Worm (Caenorhabditis elegans): ENCODE data around the gene rfip-1.
A peak's percentile ranks its signal among the peaks of the same experiment; 100 is the strongest.

Gene rfip-1

DNA sequence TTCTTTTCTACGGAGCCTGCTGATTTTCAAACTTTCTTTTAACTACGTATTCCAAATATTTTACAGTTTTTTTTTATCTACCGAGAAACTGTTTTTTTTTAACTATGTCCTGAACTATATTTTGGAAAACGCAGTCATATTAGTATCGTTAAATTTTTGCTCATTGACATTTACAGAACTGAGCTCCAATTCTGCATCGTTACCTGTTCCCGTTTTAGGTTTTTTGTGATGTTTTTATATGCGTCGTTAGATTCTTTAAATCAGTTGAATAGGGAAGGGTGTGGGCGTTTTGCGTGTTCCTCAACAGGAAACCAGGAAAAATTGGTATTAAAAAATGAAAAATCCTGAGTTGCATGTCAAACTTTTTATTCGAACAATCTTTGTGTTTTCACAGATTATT is 8.5 kb downstream of the rfip-1 start:
- TF ChIP-seq xbp-1 (tag; optimal IDR thresholded peaks at IDR 0.05) (no peak), sox-4 (tag; optimal IDR thresholded peaks at IDR 0.05) (no peak), jun-1 (tag; optimal IDR thresholded peaks at IDR 0.05) (peak; percentile 26), C34B4.2 (tag; optimal IDR thresholded peaks at IDR 0.05) (no peak), dsc-1 (tag; optimal IDR thresholded peaks at IDR 0.05) (no peak), nhr-19 (GFP tag; conservative IDR thresholded peaks at IDR 0.05) (no peak)

DNA sequence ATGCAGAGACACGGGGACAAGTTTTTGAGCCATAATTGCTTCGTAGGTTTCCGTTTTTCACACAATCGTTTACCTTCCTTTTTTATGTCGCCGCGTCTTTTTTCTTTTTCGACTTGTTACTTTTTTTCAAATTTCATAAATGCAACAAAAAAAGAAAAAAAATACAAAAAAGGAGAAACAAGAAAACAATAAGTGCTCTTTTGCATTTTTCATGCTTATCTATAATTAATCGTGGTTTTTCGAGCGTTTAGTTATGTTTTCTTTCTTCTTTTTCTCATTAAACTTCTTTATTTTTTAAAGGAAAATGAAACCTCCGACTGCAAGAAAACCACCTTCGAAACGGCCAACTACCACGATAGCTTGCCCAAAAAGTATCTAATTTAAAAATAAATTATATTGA is 11.5 kb downstream of the rfip-1 start, which contains the start of gene F59G1.4:
TSS of gene F59G1.4 (plus strand) at position 301 of the 400 bp plus-strand sequence.
- TF ChIP-seq ets-5 (GFP tag; IDR thresholded peaks at IDR 0.05) (no peak), efl-1 (optimal IDR thresholded peaks at IDR 0.05) (no peak), efl-1 (GFP tag; optimal IDR thresholded peaks at IDR 0.05 in 1 of 2) (peak in 1 of 2 experiments; percentile 10), fkh-8 (tag; optimal IDR thresholded peaks at IDR 0.05) (peak; percentile 3), tlp-1 (tag; optimal IDR thresholded peaks at IDR 0.05) (no peak)

DNA sequence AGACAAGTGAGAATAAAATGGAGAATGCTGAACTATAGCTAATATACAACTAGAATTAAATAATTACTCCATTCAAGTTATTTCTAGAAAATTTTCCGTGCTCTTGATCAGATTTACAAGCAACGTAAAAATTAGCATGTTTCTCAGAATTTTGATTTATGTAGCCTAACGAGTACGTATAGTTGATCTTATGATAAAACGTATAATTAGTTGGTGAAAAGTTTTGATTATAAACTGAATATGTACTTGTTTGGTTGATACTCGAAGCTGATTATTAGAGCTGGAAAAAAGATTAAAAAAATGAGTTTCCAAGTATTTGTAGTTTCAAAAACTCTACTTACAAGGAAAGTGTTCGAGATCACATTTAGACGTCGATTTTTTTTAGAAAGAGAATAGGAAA is 12.2 kb downstream of the rfip-1 start:
- TF ChIP-seq nhr-47 (tag; optimal IDR thresholded peaks at IDR 0.05), result peak; percentile 35
- TF ChIP-seq C16A3.4 (tag; optimal IDR thresholded peaks at IDR 0.05), result no peak
- no peak for TF ChIP-seq alr-1 (tag; optimal IDR thresholded peaks at IDR 0.05; ENCODE audit: borderline replicate concordance)
- peak; percentile 9 for TF ChIP-seq swsn-7 (tag; optimal IDR thresholded peaks at IDR 0.05)
- TF ChIP-seq nhr-11 (tag; optimal IDR thresholded peaks at IDR 0.05), result peak; percentile 82
- TF ChIP-seq nhr-76 (tag; optimal IDR thresholded peaks at IDR 0.05), result no peak
- peak; percentile 25 for TF ChIP-seq nhr-237 (tag; optimal IDR thresholded peaks at IDR 0.05)
- peak; percentile 35 for TF ChIP-seq ceh-8 (GFP tag; optimal IDR thresholded peaks at IDR 0.05)
- peak; percentile 62 for TF ChIP-seq pax-3 (tag; optimal IDR thresholded peaks at IDR 0.05)
- peak; percentile 72 for TF ChIP-seq fkh-8 (tag; optimal IDR thresholded peaks at IDR 0.05)
- no peak for TF ChIP-seq hlh-17 (GFP tag; optimal IDR thresholded peaks at IDR 0.05; ENCODE audit: borderline replicate concordance)
- peak; percentile 1 for TF ChIP-seq sox-4 (tag; optimal IDR thresholded peaks at IDR 0.05)
- TF ChIP-seq hlh-4 (tag; optimal IDR thresholded peaks at IDR 0.05), result no peak
- no peak for TF ChIP-seq egl-27 (tag; optimal IDR thresholded peaks at IDR 0.05)
- no peak for TF ChIP-seq Y116A8C.19 (tag; optimal IDR thresholded peaks at IDR 0.05; ENCODE audit: borderline replicate concordance)
- no peak for TF ChIP-seq lin-39 (tag; optimal IDR thresholded peaks at IDR 0.05)
- peak; percentile 57 for TF ChIP-seq lin-14 (GFP tag; optimal IDR thresholded peaks at IDR 0.05)
- TF ChIP-seq nhr-71 (tag; optimal IDR thresholded peaks at IDR 0.05), result peak; percentile 64
- no peak for TF ChIP-seq mdl-1 (tag; optimal IDR thresholded peaks at IDR 0.05)

DNA sequence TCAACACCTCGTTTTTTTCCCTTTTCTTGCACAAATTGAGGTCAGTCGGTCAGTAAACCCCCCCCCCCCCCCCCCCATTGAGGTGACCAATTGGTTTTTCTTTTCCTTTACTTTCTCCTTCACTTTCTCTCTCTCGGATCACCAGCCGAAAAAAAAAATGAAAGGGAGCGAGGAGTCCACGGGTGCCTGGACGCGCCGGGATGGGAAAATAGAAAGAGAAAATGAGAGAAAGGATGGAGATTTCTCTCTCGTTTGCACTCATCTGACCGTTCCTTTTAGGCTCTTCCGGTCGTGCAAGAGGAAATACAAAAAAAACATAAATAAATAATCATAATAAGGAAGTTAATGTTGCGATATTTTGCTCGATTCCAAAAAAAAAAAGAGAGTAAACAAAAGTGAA is 14.7 kb downstream of the rfip-1 start:
- TF ChIP-seq aly-2 (tag; optimal IDR thresholded peaks at IDR 0.05) (no peak), blmp-1 (tag; optimal IDR thresholded peaks at IDR 0.05) (peak; percentile 100)

DNA sequence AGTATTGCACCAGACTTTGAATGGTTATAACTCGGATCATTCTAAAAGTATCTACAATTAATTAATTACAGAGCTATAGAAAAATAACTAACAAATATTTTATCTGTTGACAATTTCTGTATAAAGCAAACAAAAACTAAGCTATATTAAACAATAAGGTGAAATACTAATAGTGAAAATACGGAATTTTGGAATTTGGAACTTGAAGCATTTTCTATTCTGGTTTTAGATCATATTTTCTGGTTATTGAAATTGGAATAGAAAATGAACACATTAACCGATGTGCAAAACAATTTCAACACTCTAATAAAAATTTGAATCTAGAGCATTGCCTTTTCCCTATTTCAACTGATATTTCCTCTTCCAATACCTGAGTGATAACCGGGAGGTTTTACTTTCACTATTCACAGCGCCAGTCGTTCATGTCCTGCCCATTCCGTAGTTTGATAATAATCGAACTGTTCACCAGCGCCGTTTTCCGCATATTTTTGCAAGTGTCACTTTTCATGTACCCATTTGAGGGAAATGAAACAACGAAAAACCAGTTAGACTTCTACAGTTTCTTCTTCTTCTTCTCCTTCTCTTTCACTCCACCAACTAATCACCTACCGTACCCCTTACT is 15.6 kb downstream of the rfip-1 start:
- no peak for TF ChIP-seq ceh-90 (tag; optimal IDR thresholded peaks at IDR 0.05)
- TF ChIP-seq blmp-1 (tag; optimal IDR thresholded peaks at IDR 0.05), result peak; percentile 55

DNA sequence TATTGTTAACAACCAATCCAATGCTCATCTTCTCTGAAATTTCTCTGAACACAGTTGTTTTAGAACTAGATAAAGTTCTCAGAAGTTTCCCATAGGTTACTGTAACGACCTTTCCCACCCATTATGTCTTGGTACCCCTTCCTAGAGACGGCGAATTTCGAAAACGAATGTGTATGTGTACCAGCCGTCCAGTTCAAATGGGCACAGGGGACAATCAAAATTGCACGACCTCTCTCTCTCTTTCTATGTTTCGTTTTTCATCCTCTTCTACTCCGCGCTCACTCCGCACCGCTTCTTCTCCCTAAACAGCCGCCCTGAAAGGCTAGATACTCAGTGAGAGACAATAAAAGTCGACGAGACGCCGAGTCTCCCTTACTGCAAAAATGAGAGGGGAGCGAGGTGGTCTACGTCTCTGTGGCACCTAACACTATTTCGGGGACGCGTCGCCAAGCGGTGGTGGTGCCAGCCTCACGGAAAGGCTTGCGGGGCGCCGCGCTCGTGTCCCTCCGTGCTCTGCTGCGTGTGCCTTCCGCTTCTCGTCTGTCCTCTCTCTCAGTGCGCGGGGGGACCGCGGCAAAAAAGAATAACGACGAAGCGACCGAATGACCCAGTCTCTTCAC is 17.2 kb downstream of the rfip-1 start:
- TF ChIP-seq vab-15 (tag; optimal IDR thresholded peaks at IDR 0.05) (no peak), nhr-76 (tag; optimal IDR thresholded peaks at IDR 0.05) (no peak), efl-3 (GFP tag; optimal IDR thresholded peaks at IDR 0.05) (no peak), nhr-237 (tag; optimal IDR thresholded peaks at IDR 0.05) (no peak), swsn-7 (tag; optimal IDR thresholded peaks at IDR 0.05) (peak; percentile 2), rnt-1 (tag; optimal IDR thresholded peaks at IDR 0.05) (peak; percentile 20), dsc-1 (tag; optimal IDR thresholded peaks at IDR 0.05) (no peak), aly-2 (tag; optimal IDR thresholded peaks at IDR 0.05) (no peak), skn-1 (tag; optimal IDR thresholded peaks at IDR 0.05) (no peak), nhr-11 (tag; optimal IDR thresholded peaks at IDR 0.05) (no peak), nhr-84 (tag; optimal IDR thresholded peaks at IDR 0.05) (no peak), hlh-4 (tag; optimal IDR thresholded peaks at IDR 0.05) (no peak), sox-4 (tag; optimal IDR thresholded peaks at IDR 0.05) (no peak), unc-98 (GFP tag; IDR thresholded peaks at IDR 0.05) (no peak), ama-1 (optimal IDR thresholded peaks at IDR 0.05) (no peak), unc-30 (tag; optimal IDR thresholded peaks at IDR 0.05) (no peak), fos-1 (tag; optimal IDR thresholded peaks at IDR 0.05) (no peak), ceh-88 (GFP tag; IDR thresholded peaks at IDR 0.05) (no peak), F16B12.6 (tag; optimal IDR thresholded peaks at IDR 0.05) (no peak), tlp-1 (tag; optimal IDR thresholded peaks at IDR 0.05) (no peak)
